Worm (Caenorhabditis elegans): Measurements from ENCODE around the gene let-413.

DNA sequence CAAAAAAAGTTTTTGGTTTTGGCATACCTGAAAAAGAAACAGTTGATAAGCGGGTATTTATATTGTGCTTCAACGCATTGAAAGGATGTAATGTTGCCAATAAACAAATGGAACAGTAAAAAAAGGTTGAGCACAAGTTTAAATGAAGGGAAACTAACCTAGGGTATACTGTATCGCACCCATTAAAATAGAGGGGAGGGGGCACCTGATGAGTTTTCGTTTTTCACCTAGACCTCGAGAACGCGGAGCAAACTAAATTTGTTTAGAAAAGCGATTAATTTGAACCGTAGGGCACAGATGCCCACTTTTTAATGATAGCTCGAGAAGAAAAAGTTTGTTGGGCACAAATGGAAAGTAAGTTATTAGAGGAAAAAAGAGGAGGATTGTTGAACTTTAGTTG lies 44.6 kb downstream of the let-413 start, which contains the start of gene ncx-10:
- TF ChIP-seq egl-27 (tag; optimal IDR thresholded peaks at IDR 0.05) (no peak), ztf-4 (tag; optimal IDR thresholded peaks at IDR 0.05) (no peak), lin-13 (GFP tag; optimal IDR thresholded peaks at IDR 0.05) (no peak), unc-62 (GFP tag; optimal IDR thresholded peaks at IDR 0.05) (no peak), nhr-25 (tag; optimal IDR thresholded peaks at IDR 0.05) (no peak), snpc-4 (tag; optimal IDR thresholded peaks at IDR 0.05) (no peak), alr-1 (tag; optimal IDR thresholded peaks at IDR 0.05) (no peak), blmp-1 (tag; optimal IDR thresholded peaks at IDR 0.05; ENCODE audit: insufficient read depth) (no peak), unc-39 (tag; optimal IDR thresholded peaks at IDR 0.05) (no peak), sma-3 (GFP tag; optimal IDR thresholded peaks at IDR 0.05) (no peak), lin-11 (tag; optimal IDR thresholded peaks at IDR 0.05) (no peak)

Measured in whole organism, L2 larva.